Worm (Caenorhabditis elegans) whole organism, late embryonic: ENCODE results near the gene srt-5.

Experiments
- K02D7.2 ChIP-seq: sonication (generic microtip); optimal IDR thresholded peaks from 2 replicates; lab custom pipeline; 2017; ENCODE audit warnings: mild to moderate bottlenecking, missing genetic modification characterization, missing compliant biosample characterization
- K09A11.1 ChIP-seq: sonication (generic microtip); optimal IDR thresholded peaks from 2 replicates; lab custom pipeline; 2017; ENCODE audit warnings: antibody characterized with exemption, mild to moderate bottlenecking, missing genetic modification characterization, missing compliant biosample characterization; ENCODE audit not compliant: insufficient read depth
- ahr-1 ChIP-seq: sonication (generic microtip); optimal IDR thresholded peaks from 2 replicates; lab custom pipeline; 2016; ENCODE audit warnings: missing genetic modification characterization, missing compliant biosample characterization
- ceh-19 ChIP-seq: fragments of 200-800 bp; sonication (Bioruptor generic); optimal IDR thresholded peaks from 2 replicates; lab custom pipeline; 2018; ENCODE audit warnings: mild to moderate bottlenecking, missing genetic modification characterization, missing compliant biosample characterization
- ceh-2 ChIP-seq: sonication (generic microtip); optimal IDR thresholded peaks from 2 replicates; lab custom pipeline; 2016; ENCODE audit warnings: missing genotype, missing genetic modification characterization, missing compliant biosample characterization
- ceh-22 ChIP-seq: sonication (generic microtip); optimal IDR thresholded peaks from 2 replicates; lab custom pipeline; 2017; ENCODE audit warnings: missing biosample characterization, missing genetic modification characterization
- ceh-30 ChIP-seq: fragments of 150-350 bp; optimal IDR thresholded peaks from 2 replicates; lab custom pipeline; 2014; ENCODE audit warnings: missing biosample characterization, missing genetic modification characterization
- ceh-31 ChIP-seq: sonication (generic microtip); optimal IDR thresholded peaks from 2 replicates; lab custom pipeline; 2016; ENCODE audit warnings: missing genetic modification characterization, missing compliant biosample characterization
- ceh-45 ChIP-seq: fragments of 200-800 bp; sonication (Bioruptor generic); IDR thresholded peaks from 2 replicates; pipeline ENCODE4 v1.3.6; 2022; ENCODE audit warnings: missing genetic modification reagents, missing genetic modification characterization, missing compliant biosample characterization
- ceh-48 ChIP-seq: sonication (generic microtip); optimal IDR thresholded peaks from 2 replicates; lab custom pipeline; 2016; ENCODE audit warnings: missing genetic modification characterization, inconsistent platforms, missing compliant biosample characterization
- ceh-6 ChIP-seq: fragments of 200-800 bp; sonication (Bioruptor generic); optimal IDR thresholded peaks from 2 replicates; lab custom pipeline; 2018; ENCODE audit warnings: mild to moderate bottlenecking, missing genetic modification characterization, missing compliant biosample characterization
- dmd-4 ChIP-seq: sonication (generic microtip); optimal IDR thresholded peaks from 2 replicates; lab custom pipeline; 2016; ENCODE audit warnings: borderline replicate concordance, missing genetic modification characterization, missing compliant biosample characterization
- dve-1 ChIP-seq: sonication (generic microtip); optimal IDR thresholded peaks from 2 replicates; lab custom pipeline; 2017; ENCODE audit warnings: antibody characterized with exemption, mild to moderate bottlenecking, missing genetic modification characterization, missing compliant biosample characterization
- elt-2 ChIP-seq: sonication (generic microtip); optimal IDR thresholded peaks from 2 replicates; lab custom pipeline; 2016; ENCODE audit warnings: missing genetic modification reagents, missing genetic modification characterization, missing compliant biosample characterization
- elt-4 ChIP-seq: sonication (generic microtip); optimal IDR thresholded peaks from 2 replicates; lab custom pipeline; 2016; ENCODE audit warnings: missing genetic modification characterization, missing compliant biosample characterization
- ets-4 ChIP-seq: sonication (generic microtip); optimal IDR thresholded peaks from 2 replicates; lab custom pipeline; 2016; ENCODE audit warnings: missing genetic modification characterization, missing compliant biosample characterization
- eyg-1 ChIP-seq: sonication (generic microtip); optimal IDR thresholded peaks from 2 replicates; lab custom pipeline; 2016; ENCODE audit warnings: missing genotype, missing genetic modification characterization, missing compliant biosample characterization
- fax-1 ChIP-seq: sonication (generic microtip); optimal IDR thresholded peaks from 2 replicates; lab custom pipeline; 2016; ENCODE audit warnings: missing genotype, missing genetic modification characterization, missing compliant biosample characterization
- fkh-6 ChIP-seq: sonication (generic microtip); optimal IDR thresholded peaks from 2 replicates; lab custom pipeline; 2016; ENCODE audit warnings: missing genetic modification characterization, missing compliant biosample characterization
- gmeb-2 ChIP-seq: sonication (generic microtip); optimal IDR thresholded peaks from 2 replicates; lab custom pipeline; 2016; ENCODE audit warnings: missing genetic modification characterization, inconsistent platforms, missing compliant biosample characterization
- hlh-13 ChIP-seq: fragments of 200-800 bp; sonication (Bioruptor generic); optimal IDR thresholded peaks from 2 replicates; lab custom pipeline; 2018; ENCODE audit warnings: mild to moderate bottlenecking, missing genetic modification characterization, missing compliant biosample characterization
- hlh-15 ChIP-seq: sonication (generic microtip); optimal IDR thresholded peaks from 2 replicates; lab custom pipeline; 2016; ENCODE audit warnings: missing genetic modification characterization, missing compliant biosample characterization
- hlh-30 ChIP-seq: sonication (generic microtip); optimal IDR thresholded peaks from 2 replicates; lab custom pipeline; 2017; ENCODE audit warnings: antibody characterized with exemption, missing genetic modification characterization, missing compliant biosample characterization; ENCODE audit not compliant: insufficient read depth
- hlh-8 ChIP-seq: sonication (generic microtip); optimal IDR thresholded peaks from 2 replicates; lab custom pipeline; 2016; ENCODE audit warnings: missing genotype, missing genetic modification characterization, missing compliant biosample characterization
- lim-6 ChIP-seq: sonication (generic microtip); optimal IDR thresholded peaks from 2 replicates; lab custom pipeline; 2016; ENCODE audit warnings: missing genetic modification characterization, missing compliant biosample characterization
- lin-11 ChIP-seq: fragments of 200-800 bp; sonication (Bioruptor generic); optimal IDR thresholded peaks from 2 replicates; lab custom pipeline; 2018; ENCODE audit warnings: mild to moderate bottlenecking, missing genetic modification characterization, missing compliant biosample characterization
- mec-3 ChIP-seq: sonication (generic microtip); optimal IDR thresholded peaks from 2 replicates; lab custom pipeline; 2016; ENCODE audit warnings: borderline replicate concordance, missing genetic modification characterization, missing compliant biosample characterization
- nfya-1 ChIP-seq: sonication (generic microtip); optimal IDR thresholded peaks from 2 replicates; lab custom pipeline; 2017; ENCODE audit warnings: missing genetic modification characterization, mild to moderate bottlenecking, missing compliant biosample characterization, antibody characterized with exemption, moderate library complexity
- nhr-11 ChIP-seq: fragments of 150-350 bp; optimal IDR thresholded peaks from 2 replicates; lab custom pipeline; 2014; ENCODE audit warnings: missing biosample characterization, missing genetic modification characterization
- npax-4 ChIP-seq: sonication (generic microtip); optimal IDR thresholded peaks from 2 replicates; lab custom pipeline; 2016; ENCODE audit warnings: missing genetic modification characterization, missing compliant biosample characterization
- pat-9 ChIP-seq: fragments of 200-800 bp; sonication (Bioruptor generic); optimal IDR thresholded peaks from 2 replicates; lab custom pipeline; 2018; ENCODE audit warnings: mild to moderate bottlenecking, missing genetic modification characterization, moderate library complexity, missing compliant biosample characterization
- pax-1 ChIP-seq: fragments of 150-350 bp; optimal IDR thresholded peaks from 2 replicates; lab custom pipeline; 2014; ENCODE audit warnings: missing biosample characterization, missing genetic modification characterization
- pha-2 ChIP-seq: sonication (generic microtip); optimal IDR thresholded peaks from 2 replicates; lab custom pipeline; 2017; ENCODE audit warnings: mild to moderate bottlenecking, missing genetic modification characterization, missing compliant biosample characterization
- pros-1 ChIP-seq: fragments of 150-350 bp; optimal IDR thresholded peaks from 2 replicates; lab custom pipeline; 2014; ENCODE audit warnings: missing biosample characterization, missing genetic modification reagents, missing genetic modification characterization
- sox-4 ChIP-seq: sonication (generic microtip); optimal IDR thresholded peaks from 2 replicates; lab custom pipeline; 2017; ENCODE audit warnings: mild to moderate bottlenecking, missing genetic modification characterization, inconsistent platforms, missing compliant biosample characterization
- syd-9 ChIP-seq: sonication (generic microtip); optimal IDR thresholded peaks from 2 replicates; lab custom pipeline; 2016; ENCODE audit warnings: mild to moderate bottlenecking, missing genetic modification characterization, moderate library complexity, missing compliant biosample characterization
- tbx-2 ChIP-seq: sonication (generic microtip); optimal IDR thresholded peaks from 2 replicates; lab custom pipeline; 2016; ENCODE audit warnings: missing genetic modification characterization, missing compliant biosample characterization
- tbx-7 ChIP-seq: sonication (generic microtip); optimal IDR thresholded peaks from 2 replicates; lab custom pipeline; 2016; ENCODE audit warnings: missing genotype, missing genetic modification characterization, missing compliant biosample characterization
- unc-42 ChIP-seq: sonication (generic microtip); optimal IDR thresholded peaks from 2 replicates; lab custom pipeline; 2016; ENCODE audit warnings: missing genotype, missing genetic modification characterization, missing compliant biosample characterization
- unc-55 ChIP-seq: sonication (generic microtip); optimal IDR thresholded peaks from 2 replicates; lab custom pipeline; 2017; ENCODE audit warnings: missing biosample characterization, missing genetic modification reagents, missing genetic modification characterization
- zip-5 ChIP-seq: sonication (generic microtip); optimal IDR thresholded peaks from 2 replicates; lab custom pipeline; 2016; ENCODE audit warnings: missing genetic modification characterization, missing compliant biosample characterization
- ztf-16 ChIP-seq: sonication (generic microtip); optimal IDR thresholded peaks from 2 replicates; lab custom pipeline; 2017; ENCODE audit warnings: missing genetic modification characterization, missing compliant biosample characterization

Gene srt-5

DNA sequence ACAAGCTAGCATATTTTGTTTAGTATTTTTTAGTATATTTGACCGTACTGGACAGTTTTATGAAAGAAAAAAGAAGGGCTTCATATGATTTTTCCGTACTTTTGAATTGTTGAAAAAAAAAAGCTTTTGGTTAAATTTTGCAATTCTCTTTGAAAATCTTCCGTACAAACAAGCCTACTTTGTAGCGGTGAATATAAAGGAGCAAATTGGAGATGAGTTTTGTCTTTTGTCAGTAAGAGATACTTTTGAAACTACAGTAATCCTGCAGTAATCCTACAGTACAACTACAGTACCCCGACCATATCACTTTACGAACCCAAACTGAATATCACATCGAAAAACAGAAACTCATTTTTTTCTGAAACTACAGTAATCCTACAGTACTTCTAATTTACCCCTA lies 41.7 kb upstream of the srt-5 start:
- TF ChIP-seq ceh-2 (tag; lab: Kevin White, UChicago) = no peak
- TF ChIP-seq ceh-19 (GFP tag; lab: Kevin White, UChicago) = no peak
- TF ChIP-seq elt-4 = no peak
- TF ChIP-seq hlh-15 = no peak
- TF ChIP-seq tbx-2 (tag; lab: Kevin White, UChicago) = no peak
- TF ChIP-seq dve-1 (tag; lab: Kevin White, UChicago) = no peak
- no peak for TF ChIP-seq unc-55 (GFP tag; lab: Kevin White, UChicago)
- TF ChIP-seq fax-1 (tag; lab: Kevin White, UChicago) = no peak
- TF ChIP-seq K02D7.2 (tag; lab: Kevin White, UChicago) = no peak
- TF ChIP-seq sox-4 (tag; lab: Kevin White, UChicago) = no peak
- TF ChIP-seq ztf-16 (tag; lab: Kevin White, UChicago) = no peak
- TF ChIP-seq hlh-13 (GFP tag; lab: Kevin White, UChicago) = no peak
- TF ChIP-seq nfya-1 (tag; lab: Kevin White, UChicago) = no peak
- no peak for TF ChIP-seq tbx-7 (tag; lab: Kevin White, UChicago)
- TF ChIP-seq pat-9 = no peak
- no peak for TF ChIP-seq lim-6
- no peak for TF ChIP-seq ceh-30 (tag; lab: Kevin White, UChicago)
- TF ChIP-seq elt-2 (tag; lab: Kevin White, UChicago) = no peak
- TF ChIP-seq ceh-48 (tag; lab: Kevin White, UChicago) = no peak
- TF ChIP-seq npax-4 = no peak

DNA sequence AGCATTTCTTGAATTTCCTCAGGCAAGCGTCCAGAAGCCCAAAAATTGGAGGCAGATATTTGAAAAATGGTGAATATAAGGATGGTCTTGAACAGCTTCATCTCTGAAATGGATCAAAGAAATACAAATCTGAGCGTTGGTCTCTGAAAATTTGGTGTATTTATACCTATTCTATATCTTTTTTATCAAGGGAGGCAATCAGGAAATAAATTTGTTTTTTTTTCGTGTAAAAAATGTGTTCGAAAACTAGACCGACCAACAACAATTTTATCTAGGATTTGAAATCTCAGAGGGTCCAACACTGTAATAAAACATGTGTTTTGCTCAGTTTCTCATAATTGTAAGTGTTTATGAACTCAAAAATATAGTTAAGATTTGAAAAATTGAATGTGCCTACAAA lies 41.1 kb upstream of the srt-5 start, which contains the start of gene srt-56:
Gene srt-56 (minus strand): TSS at position 101 of the 400 bp plus-strand sequence.
- TF ChIP-seq ahr-1 (tag; lab: Kevin White, UChicago) = no peak
- TF ChIP-seq tbx-2 (tag; lab: Kevin White, UChicago) = no peak
- no peak for TF ChIP-seq K09A11.1 (tag; lab: Kevin White, UChicago)
- no peak for TF ChIP-seq syd-9
- no peak for TF ChIP-seq nhr-11 (tag; lab: Kevin White, UChicago)
- TF ChIP-seq pax-1 (tag; lab: Kevin White, UChicago) = no peak
- TF ChIP-seq mec-3 (tag; lab: Kevin White, UChicago) = no peak

DNA sequence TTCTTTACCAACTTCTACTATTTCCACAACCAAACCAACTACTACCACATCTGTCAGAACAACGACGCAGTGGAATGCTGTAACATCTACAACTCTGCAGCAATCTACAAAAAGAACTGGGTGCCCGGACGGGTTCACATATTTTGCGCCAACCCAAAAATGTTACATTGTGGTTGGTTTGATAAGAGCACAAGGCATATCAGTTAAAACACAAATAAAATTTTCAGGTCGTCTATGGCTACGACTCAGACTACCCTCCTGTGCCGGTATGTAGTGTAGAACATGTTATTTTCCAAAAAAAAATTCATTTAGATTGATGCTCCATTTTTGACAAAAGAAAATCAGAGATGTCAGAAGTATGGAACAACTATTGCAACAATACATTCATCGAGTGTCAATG lies 38.5 kb upstream of the srt-5 start:
- no peak for TF ChIP-seq ceh-6 (GFP tag; lab: Kevin White, UChicago)
- no peak for TF ChIP-seq gmeb-2
- TF ChIP-seq fkh-6 (tag; lab: Kevin White, UChicago) = no peak
- no peak for TF ChIP-seq ztf-16 (tag; lab: Kevin White, UChicago)
- TF ChIP-seq dve-1 (tag; lab: Kevin White, UChicago) = no peak
- TF ChIP-seq unc-42 (tag; lab: Kevin White, UChicago) = no peak
- no peak for TF ChIP-seq zip-5 (tag; lab: Kevin White, UChicago)
- TF ChIP-seq nhr-11 (tag; lab: Kevin White, UChicago) = no peak
- no peak for TF ChIP-seq pha-2 (tag; lab: Kevin White, UChicago)
- TF ChIP-seq hlh-15 = no peak
- no peak for TF ChIP-seq K02D7.2 (tag; lab: Kevin White, UChicago)
- TF ChIP-seq tbx-7 (tag; lab: Kevin White, UChicago) = no peak
- TF ChIP-seq ceh-45 (GFP tag; lab: Robert Waterston, UW) = no peak

DNA sequence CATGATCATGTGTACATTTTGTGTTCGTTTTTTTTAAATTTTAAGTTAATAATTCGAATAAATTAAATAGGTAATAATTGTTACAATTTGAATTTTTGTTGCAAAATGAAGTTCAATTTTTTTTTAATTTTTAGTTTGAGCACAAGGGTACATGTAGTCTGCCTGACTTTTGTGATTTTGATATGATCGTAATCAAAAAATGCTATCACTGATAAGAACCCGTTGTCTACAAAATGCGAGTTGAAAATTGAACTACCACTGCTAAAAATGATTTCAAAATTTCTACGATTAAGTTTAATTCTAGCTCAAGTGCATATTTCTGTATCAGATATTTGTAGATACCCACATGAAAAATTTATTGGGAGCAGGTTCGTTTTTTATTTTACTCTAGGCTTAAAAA lies 37.5 kb upstream of the srt-5 start, which contains the start of gene clec-210:
Gene clec-210 (plus strand): TSS at position 211 of the 400 bp plus-strand sequence.
- TF ChIP-seq elt-2 (tag; lab: Kevin White, UChicago) (peak; percentile 1), hlh-30 (tag; lab: Kevin White, UChicago) (no peak)

DNA sequence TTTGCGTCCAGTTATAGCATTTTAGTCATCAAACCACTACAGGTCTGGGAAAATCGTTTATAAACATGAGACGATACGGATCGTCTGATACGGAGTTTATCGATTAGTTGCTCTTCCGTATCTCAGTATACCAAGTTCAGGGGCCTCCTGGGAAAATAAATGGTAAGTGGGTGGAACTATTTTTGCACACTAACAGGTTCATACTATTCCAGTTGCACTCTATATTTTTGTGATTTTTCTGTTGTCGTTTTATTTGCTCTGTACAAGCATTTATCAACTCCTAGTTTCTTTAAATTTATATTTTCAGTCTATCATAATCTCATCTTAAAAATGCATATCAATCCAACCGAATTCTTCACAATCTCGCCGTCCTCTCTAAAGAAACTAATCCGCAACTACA lies 34.3 kb upstream of the srt-5 start, which contains the start of gene Y73C8C.3:
Gene Y73C8C.3 (plus strand): TSS at position 301 of the 400 bp plus-strand sequence.
- TF ChIP-seq lin-11 (tag; lab: Kevin White, UChicago) (no peak), ceh-30 (tag; lab: Kevin White, UChicago) (no peak), ets-4 (tag; lab: Kevin White, UChicago) (no peak), lim-6 (no peak), dmd-4 (no peak), eyg-1 (tag; lab: Kevin White, UChicago) (no peak), ceh-31 (tag; lab: Kevin White, UChicago) (no peak), syd-9 (no peak), ceh-22 (tag; lab: Kevin White, UChicago) (no peak), pros-1 (tag; lab: Kevin White, UChicago) (no peak), nfya-1 (tag; lab: Kevin White, UChicago) (no peak), hlh-8 (tag; lab: Kevin White, UChicago) (no peak)
- TF ChIP-seq, all 69 proteins: peak for 0
